Worm (Caenorhabditis elegans): ENCODE measurements around the gene Y48G9A.9.

The Y48G9A.9 gene

ce11 chrIII:2090695-2091094, 1.8 kb upstream of the Y48G9A.9 start:
- TF ChIP-seq crh-2 (tag; optimal IDR thresholded peaks at IDR 0.05) (peak; percentile 75), nhr-129 (tag; optimal IDR thresholded peaks at IDR 0.05) (peak; percentile 59), C34F6.9 (tag; optimal IDR thresholded peaks at IDR 0.05) (peak; percentile 64), nhr-25 (tag; optimal IDR thresholded peaks at IDR 0.05) (peak; percentile 87), F13H6.1 (tag; optimal IDR thresholded peaks at IDR 0.05) (peak; percentile 73), sem-4 (tag; optimal IDR thresholded peaks at IDR 0.05) (peak; percentile 63), ztf-11 (tag; optimal IDR thresholded peaks at IDR 0.05) (no peak), nhr-21 (tag; optimal IDR thresholded peaks at IDR 0.05) (peak; percentile 11), nhr-10 (tag; optimal IDR thresholded peaks at IDR 0.05) (no peak), sma-9 (GFP tag; optimal IDR thresholded peaks at IDR 0.05) (no peak), sma-9 (tag; optimal IDR thresholded peaks at IDR 0.05) (no peak), fos-1 (tag; optimal IDR thresholded peaks at IDR 0.05) (peak; percentile 89), sma-3 (GFP tag; optimal IDR thresholded peaks at IDR 0.05) (peak; percentile 80), lin-13 (GFP tag; optimal IDR thresholded peaks at IDR 0.05) (peak; percentile 34), ztf-4 (tag; optimal IDR thresholded peaks at IDR 0.05) (peak; percentile 27), nhr-6 (tag; optimal IDR thresholded peaks at IDR 0.05) (peak; percentile 63), blmp-1 (tag; optimal IDR thresholded peaks at IDR 0.05; ENCODE audit: insufficient read depth) (peak; percentile 37), unc-39 (tag; optimal IDR thresholded peaks at IDR 0.05) (no peak), lsy-2 (tag; optimal IDR thresholded peaks at IDR 0.05) (peak in 1 of 2 experiments; percentile 62), gmeb-1 (tag; optimal IDR thresholded peaks at IDR 0.05) (peak; percentile 77)

DNA sequence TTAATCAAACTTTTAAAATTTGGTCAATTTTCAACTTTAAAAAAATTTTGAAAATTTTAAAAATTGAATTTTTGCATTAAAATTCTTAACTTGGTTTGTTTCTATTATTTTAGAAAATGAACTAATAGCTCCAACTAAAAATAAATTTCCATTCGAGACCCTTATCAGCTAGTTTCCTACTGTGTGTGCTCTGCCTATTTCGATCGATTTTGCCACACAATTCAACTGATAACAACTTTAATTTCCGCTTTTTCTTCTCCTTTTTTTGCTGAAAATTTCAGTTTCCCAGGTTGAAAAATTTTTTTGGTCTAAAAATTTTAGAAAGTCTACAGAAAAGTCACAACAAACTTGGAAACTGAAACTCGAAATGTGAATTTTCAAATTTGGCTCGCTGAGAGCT, 1.1 kb upstream of the Y48G9A.9 start:
- TF ChIP-seq fos-1 (tag; optimal IDR thresholded peaks at IDR 0.05): peak; percentile 67
- no peak for TF ChIP-seq elt-1 (tag; optimal IDR thresholded peaks at IDR 0.05)
- no peak for TF ChIP-seq C34F6.9 (tag; optimal IDR thresholded peaks at IDR 0.05)
- TF ChIP-seq mab-5 (tag; optimal IDR thresholded peaks at IDR 0.05): no peak

DNA sequence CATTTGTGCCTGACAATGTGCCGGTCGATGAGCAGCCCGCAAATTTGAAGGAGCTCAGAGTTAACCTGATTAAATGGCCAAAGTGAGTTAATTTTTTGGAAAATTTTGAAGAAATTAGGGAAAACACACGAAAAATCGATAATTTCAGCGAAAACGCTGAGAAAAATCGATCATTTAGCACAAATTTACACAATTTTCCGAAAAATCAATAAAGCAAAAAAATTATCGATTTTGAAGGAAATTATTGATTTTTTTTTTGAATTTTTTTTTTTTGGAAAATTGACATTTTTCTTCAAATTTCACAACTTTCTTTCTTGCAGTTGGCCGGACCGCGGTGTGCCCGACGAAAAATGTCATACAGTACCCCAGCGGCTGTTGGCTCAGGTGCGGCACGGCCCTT, 5.7 kb downstream of the Y48G9A.9 start:
- TF ChIP-seq elt-1 (tag; optimal IDR thresholded peaks at IDR 0.05): no peak
- TF ChIP-seq nhr-129 (tag; optimal IDR thresholded peaks at IDR 0.05): no peak
- TF ChIP-seq nhr-10 (tag; optimal IDR thresholded peaks at IDR 0.05): no peak
- no peak for TF ChIP-seq ZK546.5 (tag; optimal IDR thresholded peaks at IDR 0.05)
- no peak for TF ChIP-seq sma-9 (GFP tag; optimal IDR thresholded peaks at IDR 0.05)
- no peak for TF ChIP-seq sma-9 (tag; optimal IDR thresholded peaks at IDR 0.05)
- TF ChIP-seq zag-1 (tag; optimal IDR thresholded peaks at IDR 0.05): no peak
- TF ChIP-seq unc-39 (tag; optimal IDR thresholded peaks at IDR 0.05): no peak
- TF ChIP-seq crh-2 (tag; optimal IDR thresholded peaks at IDR 0.05): no peak
- TF ChIP-seq ama-1 (optimal IDR thresholded peaks at IDR 0.05): no peak

- TF ChIP-seq blmp-1 (tag; optimal IDR thresholded peaks at IDR 0.05; ENCODE audit: insufficient read depth) (no peak), ZK546.5 (tag; optimal IDR thresholded peaks at IDR 0.05) (no peak), crh-2 (tag; optimal IDR thresholded peaks at IDR 0.05) (peak; percentile 67), nhr-6 (tag; optimal IDR thresholded peaks at IDR 0.05) (no peak), sem-4 (tag; optimal IDR thresholded peaks at IDR 0.05) (no peak), dmd-4 (tag; optimal IDR thresholded peaks at IDR 0.05) (no peak), fos-1 (tag; optimal IDR thresholded peaks at IDR 0.05) (peak; percentile 98)
These were observed 7.4 kb downstream of the Y48G9A.9 start for ce11 chrIII:2099808-2100366.

- TF ChIP-seq ceh-16 (tag; optimal IDR thresholded peaks at IDR 0.05): no peak
- TF ChIP-seq unc-39 (tag; optimal IDR thresholded peaks at IDR 0.05): no peak
- no peak for TF ChIP-seq nhr-11 (tag; optimal IDR thresholded peaks at IDR 0.05)
- TF ChIP-seq ama-1 (optimal IDR thresholded peaks at IDR 0.05): no peak
- TF ChIP-seq lin-11 (tag; optimal IDR thresholded peaks at IDR 0.05): peak; percentile 57
- peak; percentile 37 for TF ChIP-seq sma-3 (GFP tag; optimal IDR thresholded peaks at IDR 0.05)
- TF ChIP-seq gmeb-1 (tag; optimal IDR thresholded peaks at IDR 0.05): peak; percentile 55
- no peak for TF ChIP-seq mbf-1 (tag; optimal IDR thresholded peaks at IDR 0.05)
- peak; percentile 82 for TF ChIP-seq lin-13 (GFP tag; optimal IDR thresholded peaks at IDR 0.05)
- TF ChIP-seq nhr-25 (tag; optimal IDR thresholded peaks at IDR 0.05): peak; percentile 17
- TF ChIP-seq sem-4 (tag; optimal IDR thresholded peaks at IDR 0.05): peak; percentile 60
- no peak for TF ChIP-seq skn-1 (tag; optimal IDR thresholded peaks at IDR 0.05)
- peak; percentile 73 for TF ChIP-seq mab-5 (tag; optimal IDR thresholded peaks at IDR 0.05)
- no peak for TF ChIP-seq alr-1 (tag; optimal IDR thresholded peaks at IDR 0.05)
- peak; percentile 75 for TF ChIP-seq crh-2 (tag; optimal IDR thresholded peaks at IDR 0.05)
- TF ChIP-seq fos-1 (tag; optimal IDR thresholded peaks at IDR 0.05): peak; percentile 48
- TF ChIP-seq nhr-129 (tag; optimal IDR thresholded peaks at IDR 0.05): peak; percentile 72
- TF ChIP-seq nhr-237 (tag; optimal IDR thresholded peaks at IDR 0.05): no peak
- no peak for TF ChIP-seq lin-39 (tag; optimal IDR thresholded peaks at IDR 0.05)
- TF ChIP-seq blmp-1 (tag; optimal IDR thresholded peaks at IDR 0.05; ENCODE audit: insufficient read depth): peak; percentile 29
- no peak for TF ChIP-seq peb-1 (tag; optimal IDR thresholded peaks at IDR 0.05)
- TF ChIP-seq lsy-2 (tag; optimal IDR thresholded peaks at IDR 0.05): peak; percentile 68 to 86
- TF ChIP-seq nhr-12 (tag; optimal IDR thresholded peaks at IDR 0.05): no peak
- peak; percentile 38 for TF ChIP-seq egl-27 (tag; optimal IDR thresholded peaks at IDR 0.05)
- TF ChIP-seq ztf-11 (tag; optimal IDR thresholded peaks at IDR 0.05): no peak
- no peak for TF ChIP-seq nhr-23 (tag; optimal IDR thresholded peaks at IDR 0.05)
- TF ChIP-seq nhr-6 (tag; optimal IDR thresholded peaks at IDR 0.05): no peak
- no peak for TF ChIP-seq unc-62 (GFP tag; optimal IDR thresholded peaks at IDR 0.05)
- no peak for TF ChIP-seq nhr-77 (tag; optimal IDR thresholded peaks at IDR 0.05)
- TF ChIP-seq mdl-1 (tag; optimal IDR thresholded peaks at IDR 0.05): peak in 1 of 2 experiments; percentile 54
- peak; percentile 80 for TF ChIP-seq C34F6.9 (tag; optimal IDR thresholded peaks at IDR 0.05)
- TF ChIP-seq snpc-4 (tag; optimal IDR thresholded peaks at IDR 0.05): peak; percentile 15
These were observed 8.3 kb downstream of the Y48G9A.9 start for ce11 chrIII:2100842-2101241.

Measured in whole organism, L2 larva.